Fruit fly (Drosophila melanogaster): ENCODE measurements around the gene Rpt4.

DNA sequence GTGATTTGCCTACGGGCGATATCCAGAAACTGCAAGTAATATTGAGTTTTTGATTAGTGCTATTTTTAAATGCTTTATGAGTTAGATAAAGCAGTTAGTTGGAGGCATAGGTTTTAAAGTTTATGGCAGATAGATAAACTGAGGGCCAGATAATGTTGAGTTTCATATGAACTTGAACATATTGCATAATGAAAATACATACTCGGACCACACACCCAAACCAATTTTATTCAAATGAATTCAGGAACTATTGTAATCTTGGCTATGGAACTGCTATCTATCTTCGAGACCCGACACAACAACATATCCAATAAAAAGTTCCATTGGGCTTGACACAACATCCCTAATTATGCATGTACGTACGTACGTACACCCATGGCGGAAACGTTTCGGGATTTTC is 31.3 kb downstream of the Rpt4 start:
- no peak for TF ChIP-seq usp (GFP tag; optimal IDR thresholded peaks at IDR 0.05)
- TF ChIP-seq Dll (optimal IDR thresholded peaks at IDR 0.05), result no peak

All from whole organism.